Worm (Caenorhabditis elegans): ENCODE measurements around the gene K06A4.6.
"Not testable (repeated sequence)": the region's sequence is repeated elsewhere in the genome, so short reads cannot be mapped to it uniquely, and the experiment has no call there.

The K06A4.6 gene

DNA sequence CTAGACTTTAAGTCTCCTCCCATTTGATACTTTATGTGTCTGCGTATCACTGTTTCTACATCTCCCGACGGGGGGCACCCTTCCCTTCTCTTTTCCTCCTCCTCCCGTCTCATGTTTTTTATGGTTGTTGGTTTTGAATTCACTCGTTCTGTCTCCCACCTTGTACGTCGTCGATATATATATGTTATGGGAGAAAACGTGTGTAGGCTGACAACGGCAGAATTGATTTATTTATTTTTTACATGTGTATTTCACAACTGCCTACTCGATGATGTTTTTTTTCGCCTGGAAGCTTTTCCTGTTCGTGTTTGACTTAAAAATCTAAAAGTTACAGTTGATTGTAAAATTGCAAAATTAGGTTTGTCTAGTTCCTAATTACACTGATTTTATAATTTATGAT is 38.0 kb downstream of the K06A4.6 start (continued):
- no peak for TF ChIP-seq skn-1 (tag; optimal IDR thresholded peaks at IDR 0.05)
- TF ChIP-seq jun-1 (tag; optimal IDR thresholded peaks at IDR 0.05), result no peak
- peak; percentile 23 for TF ChIP-seq hlh-30 (tag; optimal IDR thresholded peaks at IDR 0.05; ENCODE audit: insufficient read depth)
- no peak for TF ChIP-seq nhr-76 (tag; optimal IDR thresholded peaks at IDR 0.05)
- 0 out of 2 replicates have a peak, but pooled peaks have one; percentile 10 for TF ChIP-seq hmg-1.1 (GFP tag; IDR thresholded peaks at IDR 0.05)
- peak; percentile 6 for TF ChIP-seq mes-2 (tag; optimal IDR thresholded peaks at IDR 0.05; ENCODE audit: poor library complexity, severe bottlenecking)

- no peak for TF ChIP-seq mxl-2 (GFP tag; conservative IDR thresholded peaks at IDR 0.05)
- TF ChIP-seq aha-1 (tag), result peak; percentile 94
- no peak for TF ChIP-seq ceh-62 (tag; optimal IDR thresholded peaks at IDR 0.05)
- no peak for TF ChIP-seq dve-1 (tag; optimal IDR thresholded peaks at IDR 0.05; ENCODE audit: insufficient read depth)
- TF ChIP-seq set-16 (GFP tag; IDR thresholded peaks at IDR 0.05), result no peak
Observed at ce11 chrV:9441046-9441445, 39.4 kb downstream of the K06A4.6 start.

DNA sequence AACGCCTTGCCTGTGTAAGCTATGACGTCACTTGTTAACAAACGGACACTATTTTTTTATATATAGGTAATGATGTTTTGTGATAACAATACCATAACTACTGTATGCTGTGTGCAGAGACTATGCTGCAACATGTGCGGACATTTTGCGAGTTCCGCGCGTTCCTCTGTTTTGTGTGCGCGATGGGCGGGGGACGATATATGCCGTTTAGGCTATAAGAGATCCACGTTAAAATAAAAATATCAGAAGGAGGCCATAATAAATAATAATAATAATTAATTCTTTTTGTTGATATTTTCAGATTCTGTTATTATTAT is 40.5 kb downstream of the K06A4.6 start:
- TF ChIP-seq mes-2 (tag; optimal IDR thresholded peaks at IDR 0.05; ENCODE audit: poor library complexity, severe bottlenecking) (peak; percentile 24), dve-1 (tag; optimal IDR thresholded peaks at IDR 0.05; ENCODE audit: insufficient read depth) (no peak), mxl-2 (GFP tag; conservative IDR thresholded peaks at IDR 0.05) (no peak), ceh-62 (tag; optimal IDR thresholded peaks at IDR 0.05) (no peak), F49E8.2 (tag; optimal IDR thresholded peaks at IDR 0.05; ENCODE audit: borderline replicate concordance) (peak; percentile 26)

- TF ChIP-seq lin-38 (GFP tag; IDR thresholded peaks at IDR 0.05) (peak; percentile 66; the same call in 1 of the 2 replicates), snpc-1.2 (GFP tag; IDR thresholded peaks at IDR 0.05) (peak; percentile 73), lim-7 (GFP tag; IDR thresholded peaks at IDR 0.05) (peak; percentile 71), pha-4 (GFP tag; IDR thresholded peaks at IDR 0.05) (peak; percentile 55), vab-7 (GFP tag; IDR thresholded peaks at IDR 0.05) (0 out of 2 replicates have a peak, but pooled peaks have one; percentile 43), tra-1 (GFP tag; IDR thresholded peaks at IDR 0.05) (0 out of 2 replicates have a peak, but pooled peaks have one; percentile 57), madf-5 (GFP tag; IDR thresholded peaks at IDR 0.05) (peak in 1 of 2 experiments; percentile 68; a peak in 1 of 4 replicates), Y105C5A.15 (GFP tag; IDR thresholded peaks at IDR 0.05) (peak; percentile 81), mdt-29 (GFP tag; IDR thresholded peaks at IDR 0.05) (0 out of 2 replicates have a peak, but pooled peaks have one; percentile 22), Y48G9A.11 (GFP tag; IDR thresholded peaks at IDR 0.05) (peak; percentile 75; the same call in 1 of the 2 replicates), php-3 (GFP tag; IDR thresholded peaks at IDR 0.05) (peak; percentile 35; the same call in 1 of the 2 replicates), arid-1 (GFP tag; conservative IDR thresholded peaks at IDR 0.05) (peak; percentile 65; the same call in 1 of the 2 replicates), Y75B8A.6 (GFP tag; IDR thresholded peaks at IDR 0.05) (0 out of 2 replicates have a peak, but pooled peaks have one; percentile 62)
- TF ChIP-seq pha-4 (tag; optimal IDR thresholded peaks at IDR 0.05), result not testable (repeated sequence)
Observed at ce11 chrV:9439315-9440002, 41.0 kb downstream of the K06A4.6 start, which contains the start of gene Y54B9A.1. Gene Y54B9A.1, minus strand, starts transcription at chrV:9439549.
